Fruit fly (Drosophila melanogaster) whole organism, adult: Measurements from ENCODE around the gene Naa20B.

Experiments used
- CG11617 ChIP-seq: fragments of 200-800 bp; sonication (Bioruptor generic); optimal IDR thresholded peaks from 2 replicates; lab custom pipeline; 2017; ENCODE audit warnings: mild to moderate bottlenecking, missing biosample characterization, missing genetic modification reagents, missing genetic modification characterization
- CG12768 ChIP-seq: fragments of 200-800 bp; sonication (Bioruptor generic); optimal IDR thresholded peaks from 2 replicates; lab custom pipeline; 2017; ENCODE audit warnings: missing biosample characterization, missing genetic modification characterization, mild to moderate bottlenecking, moderate library complexity, missing genetic modification reagents
- CG14711 ChIP-seq: fragments of 200-800 bp; sonication (Bioruptor generic); optimal IDR thresholded peaks from 2 replicates; lab custom pipeline; 2018; ENCODE audit warnings: missing biosample characterization, mild to moderate bottlenecking, missing genetic modification characterization, moderate library complexity
- Clk ChIP-seq: fragments of 200-800 bp; sonication (Bioruptor generic); optimal IDR thresholded peaks from 2 replicates; lab custom pipeline; 2017; ENCODE audit warnings: missing biosample characterization, missing genetic modification characterization
- Hr96 ChIP-seq: fragments of 200-800 bp; sonication (Bioruptor generic); optimal IDR thresholded peaks from 2 replicates; lab custom pipeline; 2016; ENCODE audit warnings: missing biosample characterization, missing genetic modification characterization
- Mnt ChIP-seq: fragments of 200-800 bp; sonication (Bioruptor generic); optimal IDR thresholded peaks from 2 replicates; lab custom pipeline; 2016; ENCODE audit warnings: missing biosample characterization, mild to moderate bottlenecking, missing genetic modification characterization
- cic ChIP-seq: fragments of 200-800 bp; sonication (Bioruptor generic); optimal IDR thresholded peaks from 2 replicates; lab custom pipeline; 2017; ENCODE audit warnings: missing biosample characterization, mild to moderate bottlenecking, missing genetic modification characterization, moderate library complexity
- ovo ChIP-seq: fragments of 200-800 bp; sonication (Bioruptor generic); optimal IDR thresholded peaks from 2 replicates; lab custom pipeline; 2016; ENCODE audit warnings: missing biosample characterization, missing genetic modification characterization
- toe ChIP-seq: fragments of 200-800 bp; sonication (Bioruptor generic); optimal IDR thresholded peaks from 2 replicates; lab custom pipeline; 2016; ENCODE audit warnings: missing biosample characterization, missing genetic modification characterization

- TF ChIP-seq Hr96 (no peak), cic (GFP tag; lab: Kevin White, UChicago) (no peak), ovo (GFP tag; lab: Kevin White, UChicago) (no peak), CG11617 (GFP tag; lab: Kevin White, UChicago) (peak; percentile 1), toe (GFP tag; lab: Kevin White, UChicago) (no peak), Mnt (GFP tag; lab: Kevin White, UChicago) (peak; percentile 54), CG14711 (tag; lab: Kevin White, UChicago) (peak; percentile 56), Clk (GFP tag; lab: Kevin White, UChicago) (no peak), CG12768 (peak; percentile 18)
Measured at dm6 chr2L:13219281-13220092, 37.8 kb upstream of the Naa20B start, which contains the start of the genes CG9426 and mRF1.
